Fruit fly (Drosophila melanogaster): ENCODE data around the gene CG34447.

DNA sequence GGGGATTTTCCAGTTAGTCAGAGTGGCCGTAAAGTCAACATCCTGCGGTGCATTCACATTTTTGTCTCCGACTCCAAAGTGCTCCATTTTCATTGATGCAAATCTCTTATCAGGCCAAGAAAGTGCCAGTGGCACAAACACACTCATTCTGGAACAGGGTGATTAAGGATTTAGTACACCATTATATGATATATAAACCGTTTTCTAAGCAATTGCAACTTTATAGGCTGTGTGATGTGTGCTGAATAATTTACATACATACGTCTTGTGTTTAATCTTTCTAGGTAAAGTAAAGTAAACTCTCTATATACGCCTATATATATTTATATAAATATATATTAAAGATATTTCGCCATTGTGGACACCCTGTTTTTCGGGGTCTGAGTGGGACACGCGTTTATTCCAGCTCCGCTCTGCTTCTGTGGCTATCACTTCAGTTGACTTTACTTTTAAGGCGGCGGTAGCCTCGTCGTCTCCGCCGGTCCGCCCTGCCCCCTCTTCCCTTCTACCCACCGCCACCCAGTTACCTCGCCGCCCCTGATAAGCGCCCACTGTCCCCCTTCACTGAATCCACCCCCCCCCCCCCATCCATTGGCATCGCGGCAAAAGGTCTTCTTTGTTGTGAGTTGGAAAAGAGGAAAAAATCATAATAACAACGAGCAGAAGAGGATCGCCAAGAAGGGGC, 13.1 kb upstream of the CG34447 start:
- TF ChIP-seq h (optimal IDR thresholded peaks at IDR 0.05) (no peak), psq (optimal IDR thresholded peaks at IDR 0.05) (no peak)

Measured in Kc167 (cell line).